Fruit fly (Drosophila melanogaster) whole organism, embryonic: ENCODE data around the gene Atat.

Experiments
- Abd-B ChIP-seq: fragments of 200-800 bp; sonication (Bioruptor generic); optimal IDR thresholded peaks from 2 replicates; lab custom pipeline; 2018; ENCODE audit warnings: missing biosample characterization, mild to moderate bottlenecking, missing genetic modification characterization, moderate library complexity
- Antp ChIP-seq: fragments of 200-800 bp; sonication (Bioruptor generic); optimal IDR thresholded peaks from 3 replicates; lab custom pipeline; 2016; ENCODE audit warnings: missing biosample characterization, missing genetic modification characterization
- BtbVII ChIP-seq: fragments of 200-800 bp; sonication (Bioruptor generic); optimal IDR thresholded peaks from 3 replicates; lab custom pipeline; 2017; ENCODE audit warnings: missing biosample characterization, mild to moderate bottlenecking, missing genetic modification characterization
- CG10366 ChIP-seq: fragments of 200-800 bp; sonication (Bioruptor generic); IDR thresholded peaks from 2 replicates; pipeline ENCODE4 v1.3.6; 2022; ENCODE audit warnings: missing biosample characterization, missing genetic modification characterization
- CG11560 ChIP-seq: fragments of 200-800 bp; sonication (Bioruptor generic); IDR thresholded peaks from 3 replicates; pipeline ENCODE4 v1.3.6; 2022; ENCODE audit warnings: missing biosample characterization, missing genetic modification characterization
- CG11696 ChIP-seq: fragments of 200-800 bp; sonication (Bioruptor generic); IDR thresholded peaks from 2 replicates; pipeline ENCODE4 v1.3.6; 2022; ENCODE audit warnings: missing biosample characterization, missing genetic modification characterization
- CG12236 ChIP-seq: fragments of 200-800 bp; sonication (Bioruptor generic); optimal IDR thresholded peaks from 2 replicates; lab custom pipeline; 2016; ENCODE audit warnings: missing biosample characterization, missing genetic modification characterization
- CG12299 ChIP-seq: fragments of 200-800 bp; sonication (Bioruptor generic); optimal IDR thresholded peaks from 2 replicates; lab custom pipeline; 2018; ENCODE audit warnings: missing biosample characterization, mild to moderate bottlenecking, missing genetic modification characterization
- CG14667 ChIP-seq: fragments of 200-800 bp; sonication (Bioruptor generic); IDR thresholded peaks from 2 replicates; pipeline ENCODE4 v1.3.6; 2022; ENCODE audit warnings: missing biosample characterization, missing genetic modification characterization
- CG14860 ChIP-seq: fragments of 200-800 bp; sonication (Bioruptor generic); IDR thresholded peaks from 3 replicates; pipeline ENCODE4 v1.3.6; 2022; ENCODE audit warnings: missing biosample characterization, missing genetic modification characterization; ENCODE audit not compliant: partially characterized antibody
- CG17802 ChIP-seq: fragments of 200-800 bp; sonication (Bioruptor generic); optimal IDR thresholded peaks from 2 replicates; lab custom pipeline; 2018; ENCODE audit warnings: missing biosample characterization, mild to moderate bottlenecking, missing genetic modification characterization, moderate library complexity
- CG18011 ChIP-seq: fragments of 200-800 bp; sonication (Bioruptor generic); optimal IDR thresholded peaks from 2 replicates; lab custom pipeline; 2017; ENCODE audit warnings: missing biosample characterization, missing genetic modification characterization, mild to moderate bottlenecking, moderate library complexity, missing genotype
- CG30020 ChIP-seq: fragments of 200-800 bp; optimal IDR thresholded peaks from 2 replicates; lab custom pipeline; 2019; ENCODE audit warnings: missing biosample characterization, mild to moderate bottlenecking, missing genetic modification characterization, moderate library complexity
- CG3065 ChIP-seq: fragments of 200-800 bp; sonication (Bioruptor generic); optimal IDR thresholded peaks from 2 replicates; lab custom pipeline; 2016; ENCODE audit warnings: missing biosample characterization, missing genetic modification characterization
- CG3838 ChIP-seq: fragments of 200-800 bp; sonication (Bioruptor generic); optimal IDR thresholded peaks from 3 replicates; lab custom pipeline; 2016; ENCODE audit warnings: missing biosample characterization, missing genetic modification characterization
- CG3847 ChIP-seq: fragments of 200-800 bp; sonication (Bioruptor generic); IDR thresholded peaks from 2 replicates; pipeline ENCODE4 v1.3.6; 2022; ENCODE audit warnings: missing biosample characterization, missing genetic modification characterization
- CG3995 ChIP-seq: fragments of 200-800 bp; sonication (Bioruptor generic); optimal IDR thresholded peaks from 3 replicates; lab custom pipeline; 2016; ENCODE audit warnings: missing biosample characterization, missing genetic modification characterization
- CG4820 ChIP-seq: fragments of 200-800 bp; sonication (Bioruptor generic); optimal IDR thresholded peaks from 3 replicates; lab custom pipeline; 2016; ENCODE audit warnings: missing biosample characterization, missing genetic modification characterization
- CG6175 ChIP-seq: fragments of 200-800 bp; sonication (Bioruptor generic); IDR thresholded peaks from 3 replicates; pipeline ENCODE4 v1.3.6; 2022; ENCODE audit warnings: missing biosample characterization, missing genetic modification characterization
- CG7556 ChIP-seq: fragments of 200-800 bp; sonication (Bioruptor generic); optimal IDR thresholded peaks from 2 replicates; lab custom pipeline; 2017; ENCODE audit warnings: missing biosample characterization, mild to moderate bottlenecking, missing genetic modification characterization
- CG7928 ChIP-seq: fragments of 200-800 bp; sonication (Bioruptor generic); optimal IDR thresholded peaks from 2 replicates; lab custom pipeline; 2017; ENCODE audit warnings: missing biosample characterization, mild to moderate bottlenecking, missing genetic modification characterization
- CG9876 ChIP-seq: fragments of 200-800 bp; sonication (Bioruptor generic); optimal IDR thresholded peaks from 2 replicates; lab custom pipeline; 2016; ENCODE audit warnings: missing biosample characterization, missing genetic modification characterization
- D19B ChIP-seq: fragments of 200-800 bp; sonication (Bioruptor generic); optimal IDR thresholded peaks from 2 replicates; lab custom pipeline; 2017; ENCODE audit warnings: missing biosample characterization, mild to moderate bottlenecking, missing genetic modification characterization
- Doc3 ChIP-seq: fragments of 200-800 bp; sonication (Bioruptor generic); IDR thresholded peaks from 3 replicates; pipeline ENCODE4 v1.3.6; 2022; ENCODE audit warnings: missing biosample characterization, missing genetic modification characterization; ENCODE audit not compliant: partially characterized antibody
- E2f1 ChIP-seq: fragments of 200-800 bp; sonication (Bioruptor generic); IDR thresholded peaks from 2 replicates; pipeline ENCODE4 v1.3.6; 2022; ENCODE audit warnings: missing biosample characterization, missing genetic modification characterization
- Fer2 ChIP-seq: fragments of 200-800 bp; sonication (Bioruptor generic); optimal IDR thresholded peaks from 2 replicates; lab custom pipeline; 2018; ENCODE audit warnings: missing biosample characterization, mild to moderate bottlenecking, missing genetic modification characterization, moderate library complexity
- Gsc ChIP-seq: fragments of 200-800 bp; sonication (Bioruptor generic); IDR thresholded peaks from 2 replicates; pipeline ENCODE4 v1.3.6; 2022; ENCODE audit warnings: missing biosample characterization, missing genetic modification characterization
- Hey ChIP-seq: fragments of 200-800 bp; sonication (Bioruptor generic); optimal IDR thresholded peaks from 3 replicates; lab custom pipeline; 2018; ENCODE audit warnings: missing biosample characterization, mild to moderate bottlenecking, missing genetic modification characterization
- MBD-R2 ChIP-seq: fragments of 200-800 bp; sonication (Bioruptor generic); IDR thresholded peaks from 2 replicates; pipeline ENCODE4 v1.3.6; 2022; ENCODE audit warnings: missing biosample characterization, missing genetic modification characterization
- MESR4 ChIP-seq: fragments of 200-800 bp; sonication (Bioruptor generic); optimal IDR thresholded peaks from 2 replicates; lab custom pipeline; 2018; ENCODE audit warnings: missing biosample characterization, mild to moderate bottlenecking, missing genetic modification characterization, moderate library complexity
- NFAT ChIP-seq: fragments of 200-800 bp; sonication (Bioruptor generic); IDR thresholded peaks from 2 replicates; pipeline ENCODE4 v1.3.6; 2022; ENCODE audit warnings: missing biosample characterization, missing genetic modification characterization
- Spps ChIP-seq: fragments of 200-800 bp; sonication (Bioruptor generic); optimal IDR thresholded peaks from 2 replicates; lab custom pipeline; 2018; ENCODE audit warnings: missing biosample characterization, mild to moderate bottlenecking, missing genetic modification characterization
- YL-1 ChIP-seq: fragments of 200-800 bp; sonication (Bioruptor generic); optimal IDR thresholded peaks from 3 replicates; lab custom pipeline; 2017; ENCODE audit warnings: missing biosample characterization, mild to moderate bottlenecking, missing genetic modification characterization
- abd-A ChIP-seq: fragments of 200-800 bp; sonication (Bioruptor generic); optimal IDR thresholded peaks from 3 replicates; lab custom pipeline; 2019; ENCODE audit warnings: missing biosample characterization, mild to moderate bottlenecking, missing genetic modification characterization, moderate library complexity
- ara ChIP-seq: fragments of 200-800 bp; sonication (Bioruptor generic); IDR thresholded peaks from 2 replicates; pipeline ENCODE4 v1.3.6; 2022; ENCODE audit warnings: missing biosample characterization, missing genetic modification characterization
- ato ChIP-seq: fragments of 200-800 bp; sonication (Bioruptor generic); IDR thresholded peaks from 2 replicates; pipeline ENCODE4 v1.3.6; 2022; ENCODE audit warnings: missing biosample characterization, missing genetic modification characterization; ENCODE audit not compliant: partially characterized antibody
- bcd ChIP-seq: fragments of 200-800 bp; sonication (Bioruptor generic); optimal IDR thresholded peaks from 2 replicates; lab custom pipeline; 2017; ENCODE audit warnings: missing biosample characterization, mild to moderate bottlenecking, missing genetic modification characterization
- bigmax ChIP-seq: fragments of 200-800 bp; sonication (Bioruptor generic); optimal IDR thresholded peaks from 2 replicates; lab custom pipeline; 2018; ENCODE audit warnings: missing biosample characterization, mild to moderate bottlenecking, missing genetic modification characterization
- br ChIP-seq: fragments of >200 bp; optimal IDR thresholded peaks from 2 replicates; lab custom pipeline; 2017
- chif ChIP-seq, 2 experiments: fragments of 200-800 bp; sonication (Bioruptor generic); optimal IDR thresholded peaks; 3 replicates each; lab custom pipeline; 2016; ENCODE audit warnings: missing biosample characterization in 2 of 2, missing genetic modification characterization in 2 of 2
- corto ChIP-seq: fragments of 200-800 bp; sonication (Bioruptor generic); optimal IDR thresholded peaks from 2 replicates; lab custom pipeline; 2016; ENCODE audit warnings: missing biosample characterization, mild to moderate bottlenecking, missing genetic modification characterization, moderate library complexity
- crol ChIP-seq: fragments of 200-800 bp; sonication (Bioruptor generic); IDR thresholded peaks from 2 replicates; pipeline ENCODE4 v1.3.6; 2022; ENCODE audit warnings: missing biosample characterization, missing genetic modification characterization
- fu2 ChIP-seq: fragments of 200-800 bp; sonication (Bioruptor generic); optimal IDR thresholded peaks from 2 replicates; lab custom pipeline; 2016; ENCODE audit warnings: missing biosample characterization, missing genetic modification characterization
- klu ChIP-seq: fragments of 200-800 bp; sonication (Bioruptor generic); IDR thresholded peaks from 2 replicates; pipeline ENCODE4 v1.3.6; 2022; ENCODE audit warnings: missing biosample characterization, missing genetic modification characterization
- odd ChIP-seq: fragments of 200-800 bp; sonication (Bioruptor generic); optimal IDR thresholded peaks from 2 replicates; lab custom pipeline; 2017; ENCODE audit warnings: missing biosample characterization, mild to moderate bottlenecking, missing genetic modification characterization
- pb ChIP-seq: fragments of 200-800 bp; sonication (Bioruptor generic); optimal IDR thresholded peaks from 3 replicates; lab custom pipeline; 2016; ENCODE audit warnings: missing biosample characterization, missing genetic modification characterization
- sd ChIP-seq: fragments of 200-800 bp; sonication (Bioruptor generic); optimal IDR thresholded peaks from 3 replicates; lab custom pipeline; 2018; ENCODE audit warnings: missing biosample characterization, mild to moderate bottlenecking, missing genetic modification characterization, moderate library complexity
- seq ChIP-seq: fragments of 200-800 bp; sonication (Bioruptor generic); IDR thresholded peaks from 2 replicates; pipeline ENCODE4 v1.3.6; 2022; ENCODE audit warnings: missing biosample characterization, missing genetic modification characterization
- toy ChIP-seq: fragments of 200-800 bp; sonication (Bioruptor generic); IDR thresholded peaks from 2 replicates; pipeline ENCODE4 v1.3.6; 2022; ENCODE audit warnings: missing biosample characterization, missing genetic modification characterization
- twi ChIP-seq: fragments of 200-800 bp; optimal IDR thresholded peaks from 2 replicates; lab custom pipeline; 2019; ENCODE audit warnings: missing biosample characterization, mild to moderate bottlenecking, missing genetic modification characterization, moderate library complexity
- unpg ChIP-seq: fragments of 200-800 bp; sonication (Bioruptor generic); optimal IDR thresholded peaks from 3 replicates; lab custom pipeline; 2018; ENCODE audit warnings: missing biosample characterization, mild to moderate bottlenecking, missing genetic modification characterization, moderate library complexity
- zen2 ChIP-seq: fragments of 200-800 bp; sonication (Bioruptor generic); IDR thresholded peaks from 3 replicates; pipeline ENCODE4 v1.3.6; 2022; ENCODE audit warnings: missing biosample characterization, missing genetic modification characterization; ENCODE audit not compliant: partially characterized antibody

The Atat gene

DNA sequence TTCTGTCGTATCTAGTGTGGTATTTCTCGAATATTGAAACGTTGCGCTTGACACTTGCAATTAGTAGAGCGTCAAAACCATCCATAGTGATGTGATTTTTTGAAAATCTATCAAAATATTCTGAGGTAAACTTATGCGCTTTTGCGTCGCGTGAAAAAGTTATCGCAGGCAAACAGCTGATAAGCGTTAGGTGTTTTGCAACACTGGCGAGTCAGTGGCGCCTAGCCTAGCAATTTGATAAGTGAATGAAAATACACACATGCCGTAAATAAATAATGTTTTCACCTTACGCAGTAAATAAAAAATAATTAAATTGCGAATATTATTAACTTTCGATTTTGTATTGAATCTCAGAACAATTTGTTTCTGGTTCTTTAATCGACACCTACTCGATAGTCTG is 8.8 kb upstream of the Atat start, which contains the start of gene CG42526 (continued):
- TF ChIP-seq klu (GFP tag; lab: Robert Waterston, UW) (no peak), CG10366 (peak; percentile 55), seq (0 out of 2 replicates have a peak, but pooled peaks have one; percentile 12), bcd (GFP tag; lab: Kevin White, UChicago) (no peak), CG9876 (GFP tag; lab: Kevin White, UChicago) (no peak), abd-A (no peak), Antp (GFP tag; lab: Kevin White, UChicago) (peak; percentile 50), CG12299 (tag; lab: Kevin White, UChicago) (peak; percentile 28), CG3847 (GFP tag; lab: Robert Waterston, UW) (peak; percentile 14; the same call in 1 of the 2 replicates), YL-1 (peak; percentile 55), CG17802 (no peak), BtbVII (GFP tag; lab: Kevin White, UChicago) (no peak), D19B (GFP tag; lab: Kevin White, UChicago) (no peak), CG6175 (GFP tag; lab: Robert Waterston, UW) (no peak), CG3995 (peak; percentile 21), CG14860 (no peak), bigmax (GFP tag; lab: Kevin White, UChicago) (peak; percentile 41), Gsc (no peak), CG11696 (no peak), CG3838 (GFP tag; lab: Kevin White, UChicago) (no peak), Abd-B (GFP tag; lab: Kevin White, UChicago) (peak; percentile 2), Hey (tag; lab: Kevin White, UChicago) (no peak), twi (tag; lab: Kevin White, UChicago) (no peak), unpg (peak; percentile 43), odd (GFP tag; lab: Kevin White, UChicago) (no peak), CG14667 (GFP tag; lab: Robert Waterston, UW) (no peak), pb (GFP tag; lab: Kevin White, UChicago) (peak; percentile 5), br (lab: Kevin White, UChicago) (no peak), Doc3 (GFP tag; lab: Robert Waterston, UW) (peak; percentile 61), sd (peak; percentile 36), CG3065 (GFP tag; lab: Kevin White, UChicago) (no peak), ato (GFP tag; lab: Robert Waterston, UW) (no peak), ara (no peak), zen2 (GFP tag; lab: Robert Waterston, UW) (no peak; the same call in 2 of the 3 replicates), MESR4 (GFP tag; lab: Kevin White, UChicago) (peak; percentile 22), crol (GFP tag; lab: Robert Waterston, UW) (no peak), MBD-R2 (GFP tag; lab: Robert Waterston, UW) (peak; percentile 70), CG7556 (GFP tag; lab: Kevin White, UChicago) (peak; percentile 57), CG18011 (GFP tag; lab: Kevin White, UChicago) (peak; percentile 20), NFAT (GFP tag; lab: Robert Waterston, UW) (peak; percentile 22; the same call in 1 of the 2 replicates), CG7928 (no peak), chif (GFP tag; optimal IDR thresholded peaks at IDR 0.05; lab: Kevin White, UChicago) (peak in 1 of 2 experiments; percentile 39), E2f1 (GFP tag; lab: Robert Waterston, UW) (no peak), CG30020 (tag; lab: Kevin White, UChicago) (no peak), CG12236 (GFP tag; lab: Kevin White, UChicago) (no peak), fu2 (GFP tag; lab: Kevin White, UChicago) (peak; percentile 6), toy (GFP tag; lab: Robert Waterston, UW) (no peak), Spps (tag; lab: Kevin White, UChicago) (no peak), Fer2 (tag; lab: Kevin White, UChicago) (no peak), CG4820 (no peak), corto (GFP tag; lab: Kevin White, UChicago) (no peak), CG11560 (tag; lab: Robert Waterston, UW) (peak; percentile 78; the same call in 2 of the 3 replicates)
